Worm (Caenorhabditis elegans) whole organism, L2 larva: Measurements from ENCODE around the gene rpia-1.
A peak's percentile ranks its signal among the peaks of the same experiment; 100 is the strongest.

Experiments used
- C34F6.9 ChIP-seq: fragments of 150-350 bp; optimal IDR thresholded peaks from 2 replicates; lab custom pipeline; 2014; ENCODE audit warnings: missing biosample characterization, missing genetic modification characterization
- F13H6.1 ChIP-seq: sonication (generic microtip); optimal IDR thresholded peaks from 2 replicates; lab custom pipeline; 2016; ENCODE audit warnings: missing genetic modification characterization, missing compliant biosample characterization
- R02D3.7 ChIP-seq: fragments of 150-350 bp; optimal IDR thresholded peaks from 2 replicates; lab custom pipeline; 2014; ENCODE audit warnings: missing biosample characterization, missing genetic modification characterization
- ZK546.5 ChIP-seq: sonication (generic microtip); optimal IDR thresholded peaks from 2 replicates; lab custom pipeline; 2017; ENCODE audit warnings: missing biosample characterization, missing genetic modification characterization
- alr-1 ChIP-seq: fragments of 150-350 bp; optimal IDR thresholded peaks from 2 replicates; lab custom pipeline; 2014; ENCODE audit warnings: missing biosample characterization, missing genetic modification characterization
- aly-2 ChIP-seq: fragments of 150-350 bp; optimal IDR thresholded peaks from 2 replicates; lab custom pipeline; 2014; ENCODE audit warnings: missing biosample characterization, missing genetic modification characterization
- ama-1 ChIP-seq: fragments of 150-350 bp; optimal IDR thresholded peaks from 2 replicates; lab custom pipeline; 2018; ENCODE audit warnings: inconsistent platforms
- blmp-1 ChIP-seq: sonication (generic microtip); optimal IDR thresholded peaks from 2 replicates; lab custom pipeline; 2017; ENCODE audit warnings: missing genetic modification characterization, mild to moderate bottlenecking, missing compliant biosample characterization, antibody characterized with exemption, moderate library complexity; ENCODE audit not compliant: insufficient read depth
- ceh-16 ChIP-seq: fragments of 150-350 bp; optimal IDR thresholded peaks from 2 replicates; lab custom pipeline; 2014; ENCODE audit warnings: missing biosample characterization, missing genetic modification characterization
- ceh-82 ChIP-seq: fragments of 150-350 bp; optimal IDR thresholded peaks from 2 replicates; lab custom pipeline; 2014; ENCODE audit warnings: missing biosample characterization, missing genetic modification characterization
- crh-2 ChIP-seq: sonication (generic microtip); optimal IDR thresholded peaks from 2 replicates; lab custom pipeline; 2017; ENCODE audit warnings: missing biosample characterization, missing genetic modification characterization
- dmd-4 ChIP-seq: sonication (generic microtip); optimal IDR thresholded peaks from 2 replicates; lab custom pipeline; 2017; ENCODE audit warnings: missing biosample characterization, missing genetic modification characterization
- egl-27 ChIP-seq: sonication (generic microtip); optimal IDR thresholded peaks from 3 replicates; lab custom pipeline; 2017; ENCODE audit warnings: missing biosample characterization, missing genetic modification reagents, missing genetic modification characterization
- elt-1 ChIP-seq: fragments of 150-350 bp; optimal IDR thresholded peaks from 2 replicates; lab custom pipeline; 2014; ENCODE audit warnings: missing biosample characterization, missing genetic modification characterization
- elt-3 ChIP-seq: sonication (generic microtip); optimal IDR thresholded peaks from 2 replicates; lab custom pipeline; 2017; ENCODE audit warnings: missing biosample characterization, missing genetic modification characterization
- fos-1 ChIP-seq: fragments of 150-350 bp; optimal IDR thresholded peaks from 2 replicates; lab custom pipeline; 2014; ENCODE audit warnings: missing biosample characterization, missing genetic modification characterization
- gmeb-1 ChIP-seq: fragments of 150-350 bp; optimal IDR thresholded peaks from 2 replicates; lab custom pipeline; 2014; ENCODE audit warnings: missing biosample characterization, missing genetic modification characterization
- lin-11 ChIP-seq: fragments of 150-350 bp; sonication (generic microtip); optimal IDR thresholded peaks from 2 replicates; lab custom pipeline; 2014; ENCODE audit warnings: missing biosample characterization, missing genetic modification characterization, inconsistent platforms, mixed read lengths
- lin-13 ChIP-seq: fragments of 150-350 bp; optimal IDR thresholded peaks from 2 replicates; lab custom pipeline; 2014; ENCODE audit warnings: missing biosample characterization, missing genetic modification reagents, missing genetic modification characterization
- lin-39 ChIP-seq: fragments of 150-350 bp; optimal IDR thresholded peaks from 2 replicates; lab custom pipeline; 2014; ENCODE audit warnings: missing biosample characterization, missing genetic modification reagents, missing genetic modification characterization
- lsy-2 ChIP-seq, 2 experiments: fragments of 150-350 bp in 1 of 2; sonication (generic microtip) in 1 of 2; optimal IDR thresholded peaks; 2 replicates each; lab custom pipeline; 2014 to 2017; ENCODE audit warnings: missing biosample characterization in 2 of 2, missing genetic modification characterization in 2 of 2
- mab-5 ChIP-seq: fragments of 150-350 bp; optimal IDR thresholded peaks from 2 replicates; lab custom pipeline; 2014; ENCODE audit warnings: missing biosample characterization, missing genetic modification characterization
- mbf-1 ChIP-seq: sonication (generic microtip); optimal IDR thresholded peaks from 2 replicates; lab custom pipeline; 2017; ENCODE audit warnings: missing biosample characterization, missing genetic modification characterization
- mdl-1 ChIP-seq, 2 experiments: fragments of 150-350 bp in 1 of 2; sonication (generic microtip) in 1 of 2; optimal IDR thresholded peaks; 2 replicates each; lab custom pipeline; 2017; ENCODE audit warnings: missing biosample characterization in 2 of 2, missing genetic modification characterization in 2 of 2
- nhr-10 ChIP-seq: sonication (generic microtip); optimal IDR thresholded peaks from 2 replicates; lab custom pipeline; 2017; ENCODE audit warnings: missing biosample characterization, missing genetic modification characterization
- nhr-11 ChIP-seq: fragments of 150-350 bp; optimal IDR thresholded peaks from 2 replicates; lab custom pipeline; 2014; ENCODE audit warnings: missing biosample characterization, missing genetic modification characterization
- nhr-12 ChIP-seq: fragments of 150-350 bp; optimal IDR thresholded peaks from 2 replicates; lab custom pipeline; 2014; ENCODE audit warnings: missing biosample characterization, missing genetic modification characterization
- nhr-129 ChIP-seq: fragments of 150-350 bp; optimal IDR thresholded peaks from 2 replicates; lab custom pipeline; 2014; ENCODE audit warnings: missing biosample characterization, missing genetic modification characterization
- nhr-21 ChIP-seq: fragments of 150-350 bp; optimal IDR thresholded peaks from 2 replicates; lab custom pipeline; 2014; ENCODE audit warnings: missing biosample characterization, missing genetic modification characterization
- nhr-23 ChIP-seq: fragments of 150-350 bp; optimal IDR thresholded peaks from 2 replicates; lab custom pipeline; 2014; ENCODE audit warnings: missing biosample characterization, missing genetic modification reagents, missing genetic modification characterization
- nhr-237 ChIP-seq: fragments of 150-350 bp; optimal IDR thresholded peaks from 2 replicates; lab custom pipeline; 2014; ENCODE audit warnings: missing biosample characterization, missing genetic modification characterization
- nhr-25 ChIP-seq: fragments of 150-350 bp; sonication (generic microtip); optimal IDR thresholded peaks from 3 replicates; lab custom pipeline; 2014; ENCODE audit warnings: missing biosample characterization, missing genetic modification characterization
- nhr-6 ChIP-seq: fragments of 150-350 bp; optimal IDR thresholded peaks from 2 replicates; lab custom pipeline; 2014; ENCODE audit warnings: missing biosample characterization, missing genetic modification characterization
- nhr-77 ChIP-seq: fragments of 150-350 bp; optimal IDR thresholded peaks from 2 replicates; lab custom pipeline; 2014; ENCODE audit warnings: missing biosample characterization, missing genetic modification characterization
- peb-1 ChIP-seq: fragments of 150-350 bp; optimal IDR thresholded peaks from 2 replicates; lab custom pipeline; 2014; ENCODE audit warnings: missing biosample characterization, missing genetic modification characterization
- sem-4 ChIP-seq: fragments of 150-350 bp; optimal IDR thresholded peaks from 2 replicates; lab custom pipeline; 2014; ENCODE audit warnings: missing biosample characterization, missing genetic modification reagents, missing genetic modification characterization
- skn-1 ChIP-seq: sonication (generic microtip); optimal IDR thresholded peaks from 2 replicates; lab custom pipeline; 2017; ENCODE audit warnings: missing biosample characterization, missing genetic modification characterization
- sma-3 ChIP-seq: sonication (generic microtip); optimal IDR thresholded peaks from 2 replicates; lab custom pipeline; 2016; ENCODE audit warnings: missing genetic modification reagents, missing genetic modification characterization, missing compliant biosample characterization
- sma-9 ChIP-seq, 2 experiments: fragments of 150-350 bp in 1 of 2; sonication (generic microtip) in 1 of 2; optimal IDR thresholded peaks; 2 replicates each; lab custom pipeline; 2014 to 2016; ENCODE audit warnings: missing genetic modification characterization in 2 of 2, mild to moderate bottlenecking in 1 of 2, missing biosample characterization in 1 of 2, missing compliant biosample characterization in 1 of 2, missing genetic modification reagents in 1 of 2, moderate library complexity in 1 of 2
- snpc-4 ChIP-seq: fragments of 150-350 bp; optimal IDR thresholded peaks from 2 replicates; lab custom pipeline; 2014; ENCODE audit warnings: missing biosample characterization, missing genetic modification characterization
- unc-39 ChIP-seq: fragments of 150-350 bp; optimal IDR thresholded peaks from 2 replicates; lab custom pipeline; 2014; ENCODE audit warnings: missing biosample characterization, missing genetic modification characterization
- unc-55 ChIP-seq: fragments of 150-350 bp; sonication (generic microtip); optimal IDR thresholded peaks from 3 replicates; lab custom pipeline; 2014; ENCODE audit warnings: missing biosample characterization, missing genetic modification reagents, missing genetic modification characterization
- unc-62 ChIP-seq: fragments of 150-350 bp; optimal IDR thresholded peaks from 2 replicates; lab custom pipeline; 2014; ENCODE audit warnings: missing biosample characterization, missing genetic modification reagents, missing genetic modification characterization
- zag-1 ChIP-seq: fragments of 150-350 bp; optimal IDR thresholded peaks from 2 replicates; lab custom pipeline; 2014; ENCODE audit warnings: missing biosample characterization, missing genetic modification characterization
- ztf-1 ChIP-seq: fragments of 200-800 bp; sonication (Bioruptor generic); conservative IDR thresholded peaks from 2 replicates; pipeline ENCODE4 v1.3.6; 2022; ENCODE audit warnings: missing genetic modification characterization, missing compliant biosample characterization
- ztf-11 ChIP-seq: sonication (generic microtip); optimal IDR thresholded peaks from 2 replicates; lab custom pipeline; 2017; ENCODE audit warnings: missing biosample characterization, missing genetic modification characterization
- ztf-4 ChIP-seq: fragments of 150-350 bp; optimal IDR thresholded peaks from 2 replicates; lab custom pipeline; 2014; ENCODE audit warnings: missing biosample characterization, missing genetic modification characterization

The rpia-1 gene

ce11 chrIII:7162065-7162762, 39.3 kb downstream of the rpia-1 start, which contains the start of the genes syf-2 and K04G7.1 (continued):
- TF ChIP-seq alr-1 (tag; lab: Kevin White, UChicago) (no peak), dmd-4 (no peak), unc-55 (peak; percentile 98), gmeb-1 (tag; lab: Kevin White, UChicago) (peak; percentile 95), nhr-77 (peak; percentile 32), lin-11 (tag; lab: Kevin White, UChicago) (peak; percentile 87), sem-4 (tag; lab: Kevin White, UChicago) (peak; percentile 77), elt-3 (tag; lab: Kevin White, UChicago) (no peak), zag-1 (tag; lab: Kevin White, UChicago) (peak; percentile 66), aly-2 (no peak), ZK546.5 (peak; percentile 12), ztf-4 (peak; percentile 58), mbf-1 (no peak)
- TF ChIP-seq, all 48 proteins: peak for 29

DNA sequence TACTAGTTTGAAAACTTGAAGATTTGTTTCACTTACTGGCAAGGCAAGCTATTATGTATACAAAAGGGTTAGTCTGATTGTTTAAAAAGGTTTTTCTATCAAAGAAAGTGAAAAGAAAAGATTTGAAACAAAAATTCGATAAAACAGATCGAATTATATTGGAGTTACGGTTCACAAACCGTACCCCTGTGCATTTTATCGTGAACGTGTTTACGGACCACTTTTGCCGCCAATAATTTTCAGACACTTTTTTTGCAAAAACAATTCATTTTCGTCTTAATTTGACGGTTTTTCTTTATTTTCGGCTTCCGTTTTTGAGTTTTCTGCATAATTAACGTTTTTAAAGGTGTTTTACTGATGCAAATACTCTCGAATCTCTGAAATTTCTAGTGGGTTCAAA, 42.3 kb downstream of the rpia-1 start:
- no peak for TF ChIP-seq blmp-1
- no peak for TF ChIP-seq R02D3.7 (tag; lab: Kevin White, UChicago)
- TF ChIP-seq nhr-129, result no peak
- TF ChIP-seq sma-9 (GFP tag; optimal IDR thresholded peaks at IDR 0.05; lab: Kevin White, UChicago), result no peak
- TF ChIP-seq sma-9 (tag; optimal IDR thresholded peaks at IDR 0.05; lab: Kevin White, UChicago), result no peak
- TF ChIP-seq gmeb-1 (tag; lab: Kevin White, UChicago), result no peak
- TF ChIP-seq ztf-4, result no peak
- no peak for TF ChIP-seq mab-5 (tag; lab: Kevin White, UChicago)
- no peak for TF ChIP-seq sem-4 (tag; lab: Kevin White, UChicago)
- no peak for TF ChIP-seq ztf-11 (tag; lab: Kevin White, UChicago)
- TF ChIP-seq mbf-1, result no peak

DNA sequence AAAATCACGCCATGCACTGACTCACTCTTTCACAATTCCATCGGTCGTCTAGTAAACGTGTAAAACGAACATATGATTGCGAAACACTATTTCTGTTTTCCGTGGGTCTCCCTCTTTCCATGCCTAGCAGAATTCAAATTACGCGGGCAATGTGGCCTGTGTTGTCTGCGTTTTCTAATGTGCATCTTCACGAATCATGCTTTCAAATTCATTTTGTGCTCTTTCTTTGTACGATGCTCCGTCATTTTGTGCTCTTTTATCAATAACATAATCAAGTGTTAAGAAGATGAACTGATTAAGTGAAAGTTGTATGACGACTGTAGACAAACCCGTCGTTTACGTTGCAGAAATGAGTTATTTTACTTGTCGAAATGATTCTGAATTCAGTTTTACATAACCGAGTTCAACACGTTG, 42.9 kb downstream of the rpia-1 start:
- TF ChIP-seq ZK546.5, result no peak
- peak; percentile 76 for TF ChIP-seq nhr-129
- TF ChIP-seq ama-1 (lab: Kevin White, UChicago), result no peak
- TF ChIP-seq lsy-2 (tag; optimal IDR thresholded peaks at IDR 0.05; lab: Kevin White, UChicago), result peak in 1 of 2 experiments; percentile 50
- no peak for TF ChIP-seq lin-13
- TF ChIP-seq alr-1 (tag; lab: Kevin White, UChicago), result no peak
- TF ChIP-seq elt-1 (tag; lab: Kevin White, UChicago), result no peak
- TF ChIP-seq peb-1 (tag; lab: Kevin White, UChicago), result no peak
- no peak for TF ChIP-seq nhr-12 (tag; lab: Kevin White, UChicago)
- TF ChIP-seq nhr-23 (tag; lab: Kevin White, UChicago), result no peak
- no peak for TF ChIP-seq skn-1 (tag; lab: Kevin White, UChicago)
- peak; percentile 43 for TF ChIP-seq egl-27 (tag; lab: Kevin White, UChicago)
- no peak for TF ChIP-seq ceh-16
- TF ChIP-seq ztf-1 (GFP tag; lab: Robert Waterston, UW), result no peak
- no peak for TF ChIP-seq zag-1 (tag; lab: Kevin White, UChicago)
- no peak for TF ChIP-seq nhr-11 (tag; lab: Kevin White, UChicago)
- TF ChIP-seq C34F6.9, result peak; percentile 80
- no peak for TF ChIP-seq unc-39 (tag; lab: Kevin White, UChicago)
- TF ChIP-seq sem-4 (tag; lab: Kevin White, UChicago), result no peak
- peak; percentile 51 for TF ChIP-seq F13H6.1 (tag; lab: Kevin White, UChicago)
- no peak for TF ChIP-seq dmd-4
- no peak for TF ChIP-seq nhr-6 (tag; lab: Kevin White, UChicago)
- TF ChIP-seq gmeb-1 (tag; lab: Kevin White, UChicago), result peak; percentile 52
- no peak for TF ChIP-seq nhr-21 (tag; lab: Kevin White, UChicago)
- no peak for TF ChIP-seq mbf-1
- TF ChIP-seq sma-3 (GFP tag; lab: Kevin White, UChicago), result no peak
- TF ChIP-seq fos-1 (tag; lab: Kevin White, UChicago), result peak; percentile 95
- no peak for TF ChIP-seq mab-5 (tag; lab: Kevin White, UChicago)
- TF ChIP-seq unc-55, result peak; percentile 57
- no peak for TF ChIP-seq unc-62
- TF ChIP-seq lin-39, result no peak
- no peak for TF ChIP-seq nhr-25 (tag; lab: Kevin White, UChicago)
- peak; percentile 71 for TF ChIP-seq blmp-1
- TF ChIP-seq snpc-4 (tag; lab: Kevin White, UChicago), result no peak
- TF ChIP-seq aly-2, result no peak
- no peak for TF ChIP-seq ztf-11 (tag; lab: Kevin White, UChicago)
- no peak for TF ChIP-seq lin-11 (tag; lab: Kevin White, UChicago)
- no peak for TF ChIP-seq R02D3.7 (tag; lab: Kevin White, UChicago)
- TF ChIP-seq nhr-237 (tag; lab: Kevin White, UChicago), result no peak
- TF ChIP-seq nhr-10 (tag; lab: Kevin White, UChicago), result no peak
- no peak for TF ChIP-seq ceh-82 (tag; lab: Kevin White, UChicago)
- TF ChIP-seq crh-2 (tag; lab: Kevin White, UChicago), result peak; percentile 87
- TF ChIP-seq mdl-1 (tag; optimal IDR thresholded peaks at IDR 0.05; lab: Kevin White, UChicago), result peak in 1 of 2 experiments; percentile 21
- no peak for TF ChIP-seq nhr-77
- no peak for TF ChIP-seq ztf-4
- TF ChIP-seq elt-3 (tag; lab: Kevin White, UChicago), result no peak
